Worm (Caenorhabditis elegans): ENCODE results near the gene C05C8.1.
A peak's percentile ranks its signal among the peaks of the same experiment; 100 is the strongest.

The C05C8.1 gene

DNA sequence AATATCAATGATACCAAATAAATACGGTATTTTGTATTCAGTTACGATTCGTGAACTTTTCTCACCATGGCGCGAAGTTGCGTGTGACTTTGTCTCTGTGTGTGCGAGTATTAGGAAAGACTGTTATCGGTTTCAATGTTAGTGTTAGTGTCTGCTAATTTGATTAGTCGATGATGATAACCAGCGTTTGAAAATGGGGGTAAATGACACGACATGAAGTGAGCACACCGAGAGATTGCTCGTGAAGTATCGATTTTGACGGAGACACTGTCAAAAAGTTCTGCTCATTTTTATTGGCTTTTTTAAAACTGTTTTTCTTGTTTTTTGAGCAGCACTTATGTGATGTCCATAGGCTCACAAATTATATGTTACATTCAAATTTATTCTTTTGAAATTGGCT, 41.2 kb upstream of the C05C8.1 start (continued):
- no peak for TF ChIP-seq ceh-88 (GFP tag; IDR thresholded peaks at IDR 0.05)
- no peak for TF ChIP-seq ceh-63 (GFP tag; optimal IDR thresholded peaks at IDR 0.05)
- no peak for TF ChIP-seq rnt-1 (tag; optimal IDR thresholded peaks at IDR 0.05)
- no peak for TF ChIP-seq fos-1 (tag; optimal IDR thresholded peaks at IDR 0.05)
- TF ChIP-seq ama-1 (optimal IDR thresholded peaks at IDR 0.05), result peak; percentile 81
- peak; percentile 66 for TF ChIP-seq elt-2 (tag; optimal IDR thresholded peaks at IDR 0.05)
- TF ChIP-seq Y116A8C.19 (tag; optimal IDR thresholded peaks at IDR 0.05; ENCODE audit: borderline replicate concordance), result no peak
- peak; percentile 2 for TF ChIP-seq pax-3 (tag; optimal IDR thresholded peaks at IDR 0.05)
- TF ChIP-seq snu-23 (GFP tag; optimal IDR thresholded peaks at IDR 0.05), result peak; percentile 9
- TF ChIP-seq sup-37 (GFP tag; optimal IDR thresholded peaks at IDR 0.05), result no peak
- TF ChIP-seq nhr-71 (tag; optimal IDR thresholded peaks at IDR 0.05), result peak; percentile 1

- TF ChIP-seq efl-3 (GFP tag; optimal IDR thresholded peaks at IDR 0.05), result no peak
- no peak for TF ChIP-seq alr-1 (tag; optimal IDR thresholded peaks at IDR 0.05; ENCODE audit: borderline replicate concordance)
- no peak for TF ChIP-seq C04F5.9 (tag; optimal IDR thresholded peaks at IDR 0.05)
- no peak for TF ChIP-seq unc-30 (tag; optimal IDR thresholded peaks at IDR 0.05)
- TF ChIP-seq zag-1 (tag; optimal IDR thresholded peaks at IDR 0.05), result no peak
- no peak for TF ChIP-seq unc-130 (tag; optimal IDR thresholded peaks at IDR 0.05)
- no peak for TF ChIP-seq lin-15B (tag; optimal IDR thresholded peaks at IDR 0.05)
- no peak for TF ChIP-seq pag-3 (tag; optimal IDR thresholded peaks at IDR 0.05; ENCODE audit: borderline replicate concordance, insufficient read depth)
- no peak for TF ChIP-seq unc-62 (GFP tag; optimal IDR thresholded peaks at IDR 0.05)
- TF ChIP-seq fkh-8 (tag; optimal IDR thresholded peaks at IDR 0.05), result no peak
- no peak for TF ChIP-seq nhr-12 (tag; optimal IDR thresholded peaks at IDR 0.05)
- TF ChIP-seq nhr-84 (tag; optimal IDR thresholded peaks at IDR 0.05), result no peak
Observed at ce11 chrV:7199077-7199476, 40.5 kb upstream of the C05C8.1 start.

- TF ChIP-seq swsn-7 (tag; optimal IDR thresholded peaks at IDR 0.05), result no peak
- no peak for TF ChIP-seq tbx-2 (tag; optimal IDR thresholded peaks at IDR 0.05)
- no peak for TF ChIP-seq nhr-47 (tag; optimal IDR thresholded peaks at IDR 0.05)
- no peak for TF ChIP-seq nhr-12 (tag; optimal IDR thresholded peaks at IDR 0.05)
- TF ChIP-seq rnt-1 (tag; optimal IDR thresholded peaks at IDR 0.05), result no peak
- TF ChIP-seq mef-2 (tag; optimal IDR thresholded peaks at IDR 0.05), result no peak
- no peak for TF ChIP-seq xbp-1 (tag; optimal IDR thresholded peaks at IDR 0.05)
- no peak for TF ChIP-seq lin-13 (GFP tag; optimal IDR thresholded peaks at IDR 0.05)
- no peak for TF ChIP-seq snpc-4 (tag; optimal IDR thresholded peaks at IDR 0.05)
- TF ChIP-seq aly-2 (tag; optimal IDR thresholded peaks at IDR 0.05), result no peak
- TF ChIP-seq hlh-4 (tag; optimal IDR thresholded peaks at IDR 0.05), result no peak
- TF ChIP-seq mdl-1 (tag; optimal IDR thresholded peaks at IDR 0.05), result no peak
- TF ChIP-seq dsc-1 (tag; optimal IDR thresholded peaks at IDR 0.05), result no peak
- TF ChIP-seq unc-86 (tag; optimal IDR thresholded peaks at IDR 0.05), result no peak
- no peak for TF ChIP-seq nhr-77 (tag; optimal IDR thresholded peaks at IDR 0.05)
Observed at ce11 chrV:7199932-7200331, 39.6 kb upstream of the C05C8.1 start, which contains the start of gene F09G2.1. TSS of gene F09G2.1 (plus strand) at chrV:7200232.

DNA sequence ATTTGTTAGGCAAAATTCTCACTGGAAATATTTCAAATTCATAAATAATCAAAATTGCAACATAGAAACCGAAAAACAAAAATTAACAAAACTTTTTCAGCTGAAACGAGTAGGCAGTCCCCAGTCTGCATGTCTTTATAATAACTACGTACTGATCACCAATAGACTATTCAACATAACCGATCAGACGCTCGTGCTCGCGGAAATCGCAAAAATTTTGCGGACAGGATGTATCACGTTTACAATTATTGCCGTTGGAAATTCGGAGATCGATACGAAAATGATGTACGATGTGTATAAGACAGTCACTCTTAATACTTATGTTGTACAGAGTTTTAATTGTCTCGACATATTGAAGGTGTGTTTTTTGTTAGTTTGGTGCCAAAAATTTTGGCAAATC, 38.2 kb upstream of the C05C8.1 start:
- TF ChIP-seq efl-1 (optimal IDR thresholded peaks at IDR 0.05), result no peak
- peak in 1 of 2 experiments; percentile 21 for TF ChIP-seq efl-1 (GFP tag; optimal IDR thresholded peaks at IDR 0.05 in 1 of 2)
- no peak for TF ChIP-seq Y116A8C.19 (tag; optimal IDR thresholded peaks at IDR 0.05; ENCODE audit: borderline replicate concordance)
- no peak for TF ChIP-seq fkh-4 (tag; optimal IDR thresholded peaks at IDR 0.05; ENCODE audit: borderline replicate concordance)
- TF ChIP-seq mep-1 (tag; optimal IDR thresholded peaks at IDR 0.05), result no peak

Data from whole organism, L1 larva.